Worm (Caenorhabditis elegans): ENCODE measurements around the gene W07G1.7.

DNA sequence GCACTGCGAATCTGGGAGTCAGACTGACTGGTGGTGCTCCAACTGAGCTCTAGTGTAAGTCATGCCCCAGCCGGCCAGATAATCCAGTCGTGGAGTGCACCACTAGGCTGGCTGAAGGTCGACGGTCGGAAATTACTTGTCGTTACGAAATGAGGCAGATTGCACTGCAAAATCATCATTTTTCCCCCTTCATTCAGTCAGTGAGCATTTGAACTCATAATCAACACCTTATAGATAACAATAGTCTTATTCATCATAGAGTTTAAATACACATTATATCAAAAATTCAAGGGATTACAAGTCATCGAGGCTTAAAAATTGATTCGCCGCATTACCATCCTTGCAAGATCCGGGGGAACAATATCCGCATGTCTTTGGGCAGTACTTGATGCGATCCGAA, 15.7 kb upstream of the W07G1.7 start:
- no peak for TF ChIP-seq ztf-11 (tag; optimal IDR thresholded peaks at IDR 0.05)
- TF ChIP-seq madf-9 (GFP tag; conservative IDR thresholded peaks at IDR 0.05), result no peak
- TF ChIP-seq unc-62 (GFP tag; optimal IDR thresholded peaks at IDR 0.05 in 1 of 2), result no peak
- TF ChIP-seq unc-62 (tag; optimal IDR thresholded peaks at IDR 0.05), result no peak
- peak; percentile 19 for TF ChIP-seq pqm-1 (tag; optimal IDR thresholded peaks at IDR 0.05)
- no peak for TF ChIP-seq nhr-77 (tag; optimal IDR thresholded peaks at IDR 0.05)
- no peak for TF ChIP-seq nhr-76 (tag; optimal IDR thresholded peaks at IDR 0.05)
- TF ChIP-seq pha-4 (GFP tag; IDR thresholded peaks at IDR 0.05), result no peak
- TF ChIP-seq pha-4 (tag; optimal IDR thresholded peaks at IDR 0.05), result no peak
- TF ChIP-seq ztf-7 (tag; optimal IDR thresholded peaks at IDR 0.05), result no peak
- no peak for TF ChIP-seq T20F7.1 (GFP tag; optimal IDR thresholded peaks at IDR 0.05)
- no peak for TF ChIP-seq lin-29 (GFP tag; IDR thresholded peaks at IDR 0.05)
- no peak for TF ChIP-seq mdl-1 (tag; optimal IDR thresholded peaks at IDR 0.05)
- TF ChIP-seq snpc-1.2 (GFP tag; IDR thresholded peaks at IDR 0.05), result no peak
- TF ChIP-seq nhr-28 (tag; optimal IDR thresholded peaks at IDR 0.05), result no peak
- TF ChIP-seq attf-4 (tag; optimal IDR thresholded peaks at IDR 0.05), result no peak

All from whole organism, L4 larva.